Fruit fly (Drosophila melanogaster): ENCODE measurements around the gene CG14893.

Gene CG14893

DNA sequence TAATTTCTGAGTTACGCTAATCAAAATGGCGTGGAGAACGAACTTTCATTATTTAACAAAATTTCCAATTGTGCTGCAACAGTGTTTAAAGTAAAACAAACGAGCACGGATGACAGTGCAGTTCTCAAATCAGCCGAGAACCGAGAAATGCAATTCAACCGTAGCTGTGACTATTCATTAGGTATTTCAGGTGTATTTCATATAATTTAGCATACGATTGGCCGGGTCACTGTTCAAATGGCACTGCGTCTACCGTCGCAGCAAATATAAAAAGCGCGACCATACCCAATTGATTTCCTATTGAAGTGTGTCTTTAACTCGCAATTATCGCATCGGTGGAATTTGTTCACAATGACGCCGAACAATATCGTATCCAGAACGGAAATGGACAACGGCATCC is at the start of gene CG14893:
TSS of gene CG14893 (plus strand) at position 301 of the 400 bp plus-strand sequence.
- TF ChIP-seq Ets21C (GFP tag; optimal IDR thresholded peaks at IDR 0.05) (no peak), spab (GFP tag; optimal IDR thresholded peaks at IDR 0.05) (no peak), CG11762 (GFP tag; optimal IDR thresholded peaks at IDR 0.05; ENCODE audit: insufficient read depth) (no peak), cyc (GFP tag; optimal IDR thresholded peaks at IDR 0.05) (no peak), CG3919 (GFP tag; optimal IDR thresholded peaks at IDR 0.05) (no peak), Sox102F (GFP tag; optimal IDR thresholded peaks at IDR 0.05) (no peak), salr (GFP tag; optimal IDR thresholded peaks at IDR 0.05) (no peak), CG31627 (GFP tag; optimal IDR thresholded peaks at IDR 0.05) (no peak), lz (GFP tag; optimal IDR thresholded peaks at IDR 0.05) (no peak), CG1621 (tag; optimal IDR thresholded peaks at IDR 0.05) (no peak)

DNA sequence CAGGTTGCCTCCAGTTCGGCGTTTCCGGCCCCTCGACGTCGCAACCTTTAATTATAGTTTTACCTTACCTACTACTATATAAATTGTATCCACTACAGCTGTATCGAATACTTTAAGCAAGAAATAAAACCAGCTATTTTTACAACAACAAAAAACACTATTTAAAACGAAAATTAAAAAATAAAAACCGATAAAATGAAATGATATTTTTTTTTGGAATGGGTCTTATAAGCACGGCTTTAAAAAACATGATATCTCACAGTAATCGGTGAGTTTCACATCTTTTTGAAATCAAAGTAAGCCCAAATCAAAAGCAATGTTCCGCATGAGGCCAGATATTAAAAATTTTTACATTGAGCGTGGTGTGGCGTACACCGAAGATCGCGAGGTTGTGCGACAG is 49.4 kb upstream of the CG14893 start, which contains the start of gene CG14891:
TSS of gene CG14891 (plus strand) at position 301 of the 400 bp plus-strand sequence.
- no peak for TF ChIP-seq svp (GFP tag)
- no peak for TF ChIP-seq Smox (GFP tag; optimal IDR thresholded peaks at IDR 0.05)
- no peak for TF ChIP-seq CG10631 (GFP tag; optimal IDR thresholded peaks at IDR 0.05)
- no peak for TF ChIP-seq CG9139 (GFP tag; optimal IDR thresholded peaks at IDR 0.05)
- no peak for TF ChIP-seq dsx (GFP tag; optimal IDR thresholded peaks at IDR 0.05; ENCODE audit: poor library complexity, severe bottlenecking)
- TF ChIP-seq CG6854 (GFP tag; optimal IDR thresholded peaks at IDR 0.05) = no peak
- no peak for TF ChIP-seq fkh (GFP tag; optimal IDR thresholded peaks at IDR 0.05)
- TF ChIP-seq Hr39 (GFP tag; optimal IDR thresholded peaks at IDR 0.05) = no peak
- TF ChIP-seq spab (GFP tag; optimal IDR thresholded peaks at IDR 0.05) = no peak
- TF ChIP-seq CG11902 (GFP tag; optimal IDR thresholded peaks at IDR 0.05) = no peak
- TF ChIP-seq CG6808 (GFP tag; optimal IDR thresholded peaks at IDR 0.05) = no peak
- TF ChIP-seq pdm3 (GFP tag; optimal IDR thresholded peaks at IDR 0.05) = no peak
- no peak for TF ChIP-seq ss (GFP tag; optimal IDR thresholded peaks at IDR 0.05)
- TF ChIP-seq eg (GFP tag; IDR thresholded peaks at IDR 0.05) = no peak
- no peak for TF ChIP-seq OdsH (GFP tag; optimal IDR thresholded peaks at IDR 0.05)
- TF ChIP-seq Sox102F (GFP tag; optimal IDR thresholded peaks at IDR 0.05) = no peak
- no peak for TF ChIP-seq CG4318 (GFP tag; optimal IDR thresholded peaks at IDR 0.05)
- TF ChIP-seq CG10669 (GFP tag; optimal IDR thresholded peaks at IDR 0.05) = no peak
- no peak for TF ChIP-seq net (GFP tag; optimal IDR thresholded peaks at IDR 0.05)
- TF ChIP-seq achi (GFP tag; optimal IDR thresholded peaks at IDR 0.05) = no peak

dm6 chr3R:16573483-16574145 is 47.0 kb upstream of the CG14893 start, which contains the start of gene CG14903:
Gene CG14903, minus strand, starts transcription at chr3R:16573752.
- TF ChIP-seq CG7368 (GFP tag; optimal IDR thresholded peaks at IDR 0.05) (no peak), cyc (GFP tag; optimal IDR thresholded peaks at IDR 0.05) (peak; percentile 42), lz (GFP tag; optimal IDR thresholded peaks at IDR 0.05) (peak; percentile 12), Hr39 (GFP tag; optimal IDR thresholded peaks at IDR 0.05) (peak; percentile 35), Smox (GFP tag; optimal IDR thresholded peaks at IDR 0.05) (peak; percentile 8), CG11902 (GFP tag; optimal IDR thresholded peaks at IDR 0.05) (peak; percentile 25), ss (GFP tag; optimal IDR thresholded peaks at IDR 0.05) (no peak), fkh (GFP tag; optimal IDR thresholded peaks at IDR 0.05) (peak; percentile 81), CG8632 (GFP tag; optimal IDR thresholded peaks at IDR 0.05) (no peak), pdm3 (GFP tag; optimal IDR thresholded peaks at IDR 0.05) (peak; percentile 13), Eip78C (GFP tag) (peak; percentile 54), CG1621 (tag; optimal IDR thresholded peaks at IDR 0.05) (no peak), svp (GFP tag) (peak; percentile 71), CG10631 (GFP tag; optimal IDR thresholded peaks at IDR 0.05) (peak; percentile 2), Ets21C (GFP tag; optimal IDR thresholded peaks at IDR 0.05) (peak; percentile 12), CG31627 (GFP tag; optimal IDR thresholded peaks at IDR 0.05) (peak; percentile 50)

dm6 chr3R:16583605-16584004 is 37.0 kb upstream of the CG14893 start, which contains the start of gene Scp2:
Gene Scp2, minus strand, starts transcription at chr3R:16583663.
- TF ChIP-seq CG6808 (GFP tag; optimal IDR thresholded peaks at IDR 0.05) = no peak
- TF ChIP-seq CG10631 (GFP tag; optimal IDR thresholded peaks at IDR 0.05) = no peak
- no peak for TF ChIP-seq Hr38 (GFP tag; optimal IDR thresholded peaks at IDR 0.05)
- TF ChIP-seq cyc (GFP tag; optimal IDR thresholded peaks at IDR 0.05) = no peak
- TF ChIP-seq svp (GFP tag) = peak; percentile 19
- TF ChIP-seq CG34406 (GFP tag; optimal IDR thresholded peaks at IDR 0.05) = no peak
